Worm (Caenorhabditis elegans) whole organism, young adult: Measurements from ENCODE around the gene hipr-1.

ENCODE experiments used
- B0035.1 ChIP-seq: sonication (generic microtip); optimal IDR thresholded peaks from 2 replicates; lab custom pipeline; 2016; ENCODE audit warnings: missing genetic modification characterization, mild to moderate bottlenecking, missing compliant biosample characterization, missing genotype, missing genetic modification reagents
- B0261.1 ChIP-seq: sonication (generic microtip); optimal IDR thresholded peaks from 2 replicates; lab custom pipeline; 2016; ENCODE audit warnings: mild to moderate bottlenecking, missing genetic modification characterization, moderate library complexity, missing compliant biosample characterization
- ama-1 ChIP-seq, 3 experiments: fragments of 150-350 bp in 1 of 3; sonication (generic microtip) in 2 of 3; optimal IDR thresholded peaks; 2 replicates each; lab custom pipeline; 2014 to 2018; ENCODE audit warnings: missing biosample characterization in 2 of 3, missing genetic modification characterization in 2 of 3, missing genetic modification reagents in 2 of 3
- hmg-1.2 ChIP-seq: fragments of 200-800 bp; sonication (Bioruptor generic); IDR thresholded peaks from 2 replicates; pipeline ENCODE4 v1.3.6; 2022; ENCODE audit warnings: missing genetic modification reagents, missing genetic modification characterization, missing compliant biosample characterization
- lsl-1 ChIP-seq: fragments of 200-800 bp; sonication (Bioruptor generic); optimal IDR thresholded peaks from 2 replicates; lab custom pipeline; 2018; ENCODE audit warnings: mild to moderate bottlenecking, missing genetic modification characterization, moderate library complexity, missing compliant biosample characterization
- madf-6 ChIP-seq: fragments of 200-800 bp; sonication (Bioruptor generic); IDR thresholded peaks from 2 replicates; pipeline ENCODE4 v1.3.6; 2022; ENCODE audit warnings: missing genetic modification reagents, missing genetic modification characterization, missing compliant biosample characterization
- nhr-179 ChIP-seq: sonication (generic microtip); optimal IDR thresholded peaks from 2 replicates; lab custom pipeline; 2016; ENCODE audit warnings: mild to moderate bottlenecking, missing genetic modification characterization, missing compliant biosample characterization
- pha-4 ChIP-seq: fragments of 150-350 bp; sonication (generic microtip); optimal IDR thresholded peaks from 2 replicates; lab custom pipeline; 2014; ENCODE audit warnings: missing biosample characterization, missing genetic modification reagents, missing genetic modification characterization
- snpc-4 ChIP-seq, 5 experiments: fragments of 150-350 bp in 1 of 5; sonication (generic microtip) in 4 of 5; optimal IDR thresholded peaks; 2 replicates each; lab custom pipeline; 2014 to 2018; ENCODE audit warnings: missing genetic modification characterization in 5 of 5, missing biosample characterization in 3 of 5, antibody characterized with exemption in 2 of 5, mild to moderate bottlenecking in 2 of 5, missing compliant biosample characterization in 2 of 5, missing genotype in 2 of 5, moderate library complexity in 2 of 5, missing genetic modification reagents in 1 of 5
- unc-62 ChIP-seq: fragments of 150-350 bp; optimal IDR thresholded peaks from 2 replicates; lab custom pipeline; 2014; ENCODE audit warnings: missing biosample characterization, missing genetic modification reagents, missing genetic modification characterization
- xnd-1 ChIP-seq: sonication (generic microtip); optimal IDR thresholded peaks from 2 replicates; lab custom pipeline; 2016; ENCODE audit warnings: missing genotype, missing genetic modification reagents, missing genetic modification characterization, missing compliant biosample characterization
- ztf-18 ChIP-seq: sonication (generic microtip); optimal IDR thresholded peaks from 2 replicates; lab custom pipeline; 2016; ENCODE audit warnings: missing genotype, mild to moderate bottlenecking, missing genetic modification characterization, missing compliant biosample characterization

- TF ChIP-seq pha-4 (tag; lab: Kevin White, UChicago) = no peak
- no peak for TF ChIP-seq unc-62 (GFP tag; lab: Kevin White, UChicago)
- TF ChIP-seq B0261.1 (tag; lab: Kevin White, UChicago) = no peak
- no peak for TF ChIP-seq ztf-18 (tag; lab: Kevin White, UChicago)
- no peak for TF ChIP-seq snpc-4 (GFP tag; optimal IDR thresholded peaks at IDR 0.05; lab: Kevin White, UChicago)
- no peak for TF ChIP-seq snpc-4 (tag; optimal IDR thresholded peaks at IDR 0.05; lab: Kevin White, UChicago)
- no peak for TF ChIP-seq madf-6
- no peak for TF ChIP-seq xnd-1 (tag; lab: Kevin White, UChicago)
- TF ChIP-seq ama-1 (optimal IDR thresholded peaks at IDR 0.05; lab: Kevin White, UChicago) = no peak
- TF ChIP-seq ama-1 (GFP tag; optimal IDR thresholded peaks at IDR 0.05; lab: Kevin White, UChicago) = no peak
- no peak for TF ChIP-seq hmg-1.2 (GFP tag; lab: Robert Waterston, UW)
- no peak for TF ChIP-seq nhr-179
- no peak for TF ChIP-seq lsl-1
- TF ChIP-seq B0035.1 (tag; lab: Kevin White, UChicago) = no peak
Measured at ce11 chrIII:8738289-8738688, 18.3 kb downstream of the hipr-1 start.
